Worm (Caenorhabditis elegans): ENCODE measurements around the gene gpx-7.

Gene gpx-7

DNA sequence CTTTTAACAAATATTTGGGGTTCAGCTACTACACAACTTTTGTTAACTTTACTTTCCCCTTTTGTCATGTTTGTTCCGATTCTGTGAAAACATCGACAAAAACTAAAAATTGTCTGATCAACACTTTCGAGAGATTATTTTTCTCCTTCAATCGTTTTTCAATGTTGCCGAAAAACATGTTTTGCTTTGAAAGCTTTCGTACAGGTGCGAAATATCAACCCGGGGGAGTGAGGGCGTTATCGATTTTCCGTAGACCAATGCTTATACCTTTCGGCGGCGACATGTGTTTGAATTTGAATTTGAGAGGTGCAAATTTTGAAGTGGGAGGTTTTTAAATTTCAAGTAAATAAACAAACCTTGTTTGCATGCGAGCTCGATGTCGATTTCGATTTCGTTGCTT lies 8.8 kb upstream of the gpx-7 start:
- TF ChIP-seq unc-62 (GFP tag; optimal IDR thresholded peaks at IDR 0.05): no peak

DNA sequence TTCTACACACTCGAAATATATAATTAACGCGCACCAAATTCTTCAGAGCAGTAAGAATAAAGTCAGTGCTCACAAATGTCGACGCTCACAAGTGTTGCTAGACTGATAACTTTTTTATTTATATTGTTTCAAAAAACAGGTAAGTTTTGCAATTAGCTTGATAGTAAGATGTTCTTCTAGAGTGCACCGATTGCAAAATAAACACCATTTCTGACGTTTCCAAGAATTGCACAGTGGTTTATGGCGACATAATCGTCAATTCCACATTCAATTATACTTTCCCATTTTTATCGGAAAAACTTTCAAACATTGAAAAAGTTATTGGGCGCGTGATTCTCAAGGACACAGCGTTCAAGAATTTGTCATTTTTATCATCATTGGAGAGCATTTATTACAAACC lies 790 bp upstream of the gpx-7 start:
- no peak for TF ChIP-seq unc-62 (GFP tag; optimal IDR thresholded peaks at IDR 0.05)

DNA sequence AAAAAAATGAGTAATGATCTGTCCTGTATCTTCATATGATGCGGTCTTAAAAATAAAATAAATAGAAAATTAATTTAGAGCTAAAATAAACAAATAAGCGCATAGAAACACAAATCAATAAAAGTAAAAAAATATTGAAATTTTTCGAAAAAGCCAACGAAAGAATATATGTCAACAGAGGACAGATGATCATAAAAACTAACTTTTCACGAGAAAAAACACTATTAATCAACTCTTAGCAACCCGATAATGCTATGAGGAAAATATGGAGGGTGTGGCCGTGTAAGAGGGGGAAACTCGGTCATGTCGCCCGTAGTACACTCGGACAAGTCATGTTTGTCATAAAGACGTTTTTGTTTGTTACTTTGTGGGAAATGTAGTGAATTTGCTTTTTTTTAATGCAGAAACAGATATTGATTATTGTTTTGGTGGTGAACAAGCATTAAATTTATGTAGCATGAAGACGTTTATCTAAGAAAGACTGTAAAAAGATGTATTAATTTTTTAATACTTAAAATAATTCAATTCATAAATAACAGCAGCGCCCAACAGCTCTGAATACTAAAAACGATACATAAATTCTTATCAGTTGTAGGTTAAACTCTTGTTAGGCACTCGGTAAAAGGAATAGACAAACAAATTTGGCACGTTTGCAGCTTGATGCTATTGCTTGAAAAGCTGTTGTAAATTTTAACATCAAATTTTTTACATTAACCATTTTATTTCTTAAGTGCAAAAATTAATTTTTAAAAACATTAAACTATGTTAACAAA lies 1.1 kb downstream of the gpx-7 start, which contains the start of gene adm-4:
Gene adm-4, minus strand, starts transcription at position 51 of the 773 bp plus-strand sequence.
- TF ChIP-seq unc-62 (GFP tag; optimal IDR thresholded peaks at IDR 0.05): no peak

DNA sequence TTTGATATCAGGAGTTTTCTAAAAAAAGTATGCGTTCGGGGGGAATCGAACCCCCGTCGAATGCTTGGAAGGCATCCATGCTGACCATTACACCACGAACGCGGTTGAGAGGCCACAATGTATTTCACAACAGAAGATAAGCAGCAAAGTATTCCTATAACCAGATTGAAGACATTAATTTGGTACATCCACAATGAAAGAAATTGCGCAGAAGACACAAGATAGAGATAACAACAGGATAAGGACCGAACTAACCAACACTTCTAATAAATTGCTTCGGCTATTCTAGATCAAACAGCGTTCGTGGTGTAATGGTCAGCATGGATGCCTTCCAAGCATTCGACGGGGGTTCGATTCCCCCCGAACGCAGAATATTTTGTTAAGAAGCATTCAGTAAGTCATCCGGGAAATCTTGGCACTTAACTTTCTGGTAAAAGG lies 5.3 kb downstream of the gpx-7 start:
- TF ChIP-seq unc-62 (GFP tag; optimal IDR thresholded peaks at IDR 0.05): no peak

DNA sequence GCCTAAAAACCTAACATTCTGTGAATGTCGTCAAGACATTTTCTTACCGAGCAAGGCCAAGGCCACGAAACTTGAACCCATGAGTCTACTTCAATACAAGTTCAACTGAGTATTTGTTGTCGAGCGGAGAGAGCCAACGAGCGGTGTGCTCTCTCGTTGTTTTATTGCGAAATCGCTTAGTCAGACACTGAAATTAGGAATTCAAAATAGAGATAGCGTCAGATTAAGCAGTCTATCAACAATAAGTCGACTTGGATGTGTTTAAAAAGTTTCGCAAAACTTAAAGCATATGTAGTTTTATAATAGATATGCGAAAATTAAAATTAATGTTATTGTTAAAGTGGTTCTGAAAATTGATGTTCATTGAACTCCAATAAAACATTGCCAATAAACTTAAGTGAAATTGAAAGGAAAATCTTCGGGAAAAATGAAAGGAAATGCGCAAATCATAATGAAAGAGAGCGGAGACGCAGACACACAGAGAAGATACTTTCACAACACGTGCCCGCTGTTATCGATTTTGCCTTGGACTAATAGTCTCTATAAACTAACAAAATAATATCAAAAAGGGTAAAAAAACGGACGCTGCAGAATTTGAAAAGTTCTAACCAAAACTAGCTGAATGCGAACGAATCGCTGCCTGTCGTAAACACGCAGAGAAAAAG lies 6.1 kb downstream of the gpx-7 start, which contains the start of gene ZK154.6:
Gene ZK154.6, minus strand, starts transcription at position 187 of the 665 bp plus-strand sequence.
- TF ChIP-seq unc-62 (GFP tag; optimal IDR thresholded peaks at IDR 0.05): no peak

DNA sequence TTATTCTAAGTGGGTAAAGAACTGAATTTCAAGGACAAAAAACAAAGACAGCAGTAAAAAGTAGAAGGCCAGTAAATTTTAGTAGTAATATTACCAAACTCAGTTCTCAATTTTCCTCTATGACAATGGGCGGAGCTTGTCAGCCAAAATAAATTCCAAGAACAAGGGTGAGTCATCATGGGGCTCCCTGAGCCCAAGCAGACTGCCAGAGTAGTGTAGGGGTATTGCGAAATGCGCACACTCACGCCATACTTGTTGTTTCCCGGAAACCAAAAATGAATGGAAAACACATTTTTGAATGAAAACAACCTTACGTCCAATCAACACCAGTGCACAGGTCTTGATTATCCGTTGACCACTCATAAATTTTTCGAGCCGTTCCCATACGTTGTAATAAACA lies 7.8 kb downstream of the gpx-7 start:
- no peak for TF ChIP-seq unc-62 (GFP tag; optimal IDR thresholded peaks at IDR 0.05)

DNA sequence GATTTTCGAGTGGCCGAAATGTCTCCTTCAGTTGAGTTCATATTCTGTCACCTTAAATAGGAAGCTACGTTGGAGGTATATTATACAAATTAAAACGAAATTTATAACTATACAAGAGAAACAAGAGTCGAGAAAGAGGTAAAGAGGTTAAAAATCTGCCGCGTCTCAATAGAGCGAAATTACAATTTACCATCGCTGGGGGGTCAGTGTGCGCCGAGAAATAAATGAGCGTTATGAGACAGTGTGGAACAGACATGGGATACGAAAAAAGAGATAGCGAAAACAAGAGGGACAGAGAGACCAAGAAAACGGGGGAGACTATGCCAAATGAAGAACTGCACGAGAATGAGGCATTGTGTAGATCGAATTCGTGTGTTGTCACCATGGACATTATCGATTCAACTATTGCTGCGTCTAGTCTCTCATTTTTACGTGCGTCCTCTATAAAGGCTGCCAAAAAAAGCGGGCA lies 11.7 kb downstream of the gpx-7 start, which contains the start of gene ZK154.5:
Gene ZK154.5, minus strand, starts transcription at position 51 of the 469 bp plus-strand sequence.
- TF ChIP-seq unc-62 (GFP tag; optimal IDR thresholded peaks at IDR 0.05): no peak

DNA sequence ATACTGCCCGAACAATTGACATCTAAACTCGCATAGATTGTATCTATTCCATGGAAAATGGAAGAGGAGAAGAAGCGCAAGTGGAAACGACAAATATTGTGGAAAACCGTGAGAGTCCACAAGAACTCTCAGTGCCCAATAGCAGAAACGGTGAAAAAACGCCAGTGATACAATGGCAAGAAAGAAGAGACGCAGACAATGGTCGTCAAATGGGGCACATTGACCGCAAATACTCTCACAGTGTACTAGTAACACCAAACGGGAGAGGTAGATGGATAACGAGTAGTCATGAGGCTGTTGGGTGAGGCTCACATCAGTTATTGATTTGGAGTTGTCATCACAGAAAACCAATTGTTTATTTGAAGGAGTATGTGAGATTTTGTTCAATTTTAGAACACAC lies 17.2 kb downstream of the gpx-7 start, which contains the start of gene ZK154.4:
Gene ZK154.4, minus strand, starts transcription at position 27 of the 400 bp plus-strand sequence.
- TF ChIP-seq unc-62 (GFP tag; optimal IDR thresholded peaks at IDR 0.05): no peak

DNA sequence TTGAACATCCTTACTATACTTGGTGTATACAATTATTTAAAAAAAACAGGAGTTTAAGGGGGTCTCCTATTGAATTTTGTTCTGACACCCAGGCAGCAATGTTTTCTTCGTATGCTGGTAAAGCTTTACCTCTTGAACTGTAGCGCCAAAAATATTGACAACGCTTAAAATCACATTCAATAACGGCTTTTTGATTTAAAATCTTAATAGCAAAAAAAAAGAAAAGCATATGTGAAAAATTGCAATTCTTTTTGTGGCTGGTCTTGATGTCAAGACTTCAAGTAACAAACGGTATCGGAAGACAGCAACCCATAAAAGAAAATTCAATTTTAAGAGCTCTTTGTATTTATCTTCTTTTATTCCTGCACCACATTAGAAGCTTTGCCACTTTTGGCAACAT lies 17.8 kb downstream of the gpx-7 start:
- TF ChIP-seq unc-62 (GFP tag; optimal IDR thresholded peaks at IDR 0.05): no peak

DNA sequence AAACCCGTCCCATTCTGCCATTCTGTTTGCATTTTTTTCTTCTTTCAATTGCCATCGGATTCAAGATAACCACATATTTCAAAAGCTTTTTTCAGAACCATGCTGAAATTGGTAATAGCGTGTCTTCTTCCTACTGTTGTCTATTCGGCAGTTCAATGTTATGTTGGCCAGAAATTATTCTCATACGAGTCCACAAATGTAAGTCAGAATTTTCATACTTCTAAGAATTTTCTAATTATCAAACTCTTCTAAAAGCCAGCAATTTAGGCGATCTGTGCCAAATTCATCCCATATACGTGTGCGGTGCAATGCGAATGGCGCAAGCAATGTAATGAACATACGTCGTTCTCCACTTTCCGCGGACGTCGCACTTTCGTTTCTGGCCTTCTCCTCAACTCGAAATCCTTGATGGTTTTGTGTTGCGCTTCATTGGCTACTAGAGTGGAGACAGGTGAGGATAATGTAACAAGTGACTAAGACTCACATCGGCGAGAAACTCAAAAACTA lies 20.0 kb downstream of the gpx-7 start, which contains the start of gene ZK154.1:
Gene ZK154.1, plus strand, starts transcription at position 51 of the 507 bp plus-strand sequence.
- no peak for TF ChIP-seq unc-62 (GFP tag; optimal IDR thresholded peaks at IDR 0.05)

DNA sequence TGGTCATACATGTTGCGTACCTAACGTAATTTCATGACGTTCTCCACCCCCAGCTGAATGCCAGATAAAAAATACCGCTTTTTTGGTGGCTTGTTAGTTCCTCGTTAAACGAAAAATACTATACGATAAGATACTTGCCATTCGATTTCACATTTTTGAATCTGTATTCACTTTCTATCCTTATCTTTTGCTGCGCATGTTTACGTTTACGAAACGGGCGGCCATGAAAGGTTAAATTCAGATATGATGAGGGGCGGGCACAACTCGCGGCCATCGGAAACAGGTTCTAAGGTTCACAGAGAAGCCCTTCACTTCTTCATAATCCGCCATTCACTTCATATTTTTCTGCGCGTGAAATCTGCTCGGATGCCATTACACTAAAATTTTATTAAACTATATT lies 20.8 kb downstream of the gpx-7 start:
- TF ChIP-seq unc-62 (GFP tag; optimal IDR thresholded peaks at IDR 0.05): no peak

DNA sequence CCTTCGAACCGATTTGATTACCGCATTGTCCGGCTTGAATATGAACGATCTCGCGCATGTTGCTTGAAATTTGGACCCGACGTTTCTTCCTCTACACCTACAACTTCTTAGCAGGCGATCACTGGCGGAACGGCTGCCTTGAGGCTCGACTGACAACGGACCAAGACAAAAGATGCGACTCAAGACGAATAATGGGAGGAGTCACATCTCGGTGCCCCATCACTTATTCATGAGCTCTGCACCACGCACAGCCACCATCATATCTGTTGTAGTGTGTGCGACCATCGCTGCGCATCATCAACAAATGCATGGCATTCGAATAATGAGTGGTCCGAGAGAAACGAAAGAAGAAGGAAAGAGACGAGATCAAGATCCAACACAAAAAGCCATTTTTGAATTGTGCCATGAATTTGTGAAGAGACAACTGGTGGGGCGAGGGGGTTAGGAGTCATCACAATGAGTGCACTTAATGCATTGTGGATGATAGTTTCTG lies 23.0 kb downstream of the gpx-7 start, which contains the start of gene mec-7:
Gene mec-7, minus strand, starts transcription at position 181 of the 493 bp plus-strand sequence.
- no peak for TF ChIP-seq unc-62 (GFP tag; optimal IDR thresholded peaks at IDR 0.05)

DNA sequence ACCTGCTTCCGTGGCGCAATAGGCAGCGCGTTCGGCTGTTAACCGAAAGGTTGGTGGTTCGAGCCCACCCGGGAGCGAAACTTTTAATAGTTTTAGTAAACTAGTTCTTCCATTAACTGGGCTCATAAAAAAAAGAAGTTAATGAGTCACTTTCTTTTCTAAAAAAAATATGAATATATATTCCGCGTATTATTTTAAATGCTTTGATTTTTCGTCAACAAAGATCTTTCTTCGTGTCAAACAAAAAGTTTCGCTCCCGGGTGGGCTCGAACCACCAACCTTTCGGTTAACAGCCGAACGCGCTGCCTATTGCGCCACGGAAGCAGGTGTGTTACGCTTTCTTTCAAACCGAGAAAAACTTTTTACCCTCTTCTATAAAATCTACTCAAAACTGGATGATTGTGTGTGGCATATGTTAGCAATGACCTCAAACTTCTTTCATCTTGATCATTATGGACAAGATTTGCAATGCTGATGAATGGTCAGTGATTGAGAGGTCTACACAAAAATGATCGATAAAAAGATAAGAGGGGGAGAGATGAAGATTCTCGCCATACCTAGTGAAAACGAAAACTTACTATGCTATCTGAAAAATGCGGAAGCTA lies 25.8 kb downstream of the gpx-7 start:
- no peak for TF ChIP-seq unc-62 (GFP tag; optimal IDR thresholded peaks at IDR 0.05)

DNA sequence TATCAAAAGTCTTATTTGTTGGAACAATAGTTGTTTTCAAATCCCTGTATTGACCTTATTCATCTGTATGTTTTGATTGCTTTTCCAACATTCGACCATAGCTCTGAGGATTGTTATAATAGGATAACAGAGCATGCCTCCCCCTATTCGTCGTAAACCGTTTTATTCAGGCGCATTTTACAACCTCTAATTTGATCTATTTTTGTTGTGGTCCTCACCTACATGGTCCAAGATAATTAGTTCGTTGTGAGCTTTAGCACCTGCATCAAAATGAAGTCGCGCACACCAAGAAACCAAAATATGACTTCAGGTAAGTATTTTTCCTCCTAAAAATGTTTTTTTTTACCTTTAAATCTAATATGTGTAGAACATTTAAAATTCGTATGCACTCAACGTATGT lies 46.8 kb downstream of the gpx-7 start, which contains the start of gene deg-1:
Gene deg-1, plus strand, starts transcription at position 301 of the 400 bp plus-strand sequence.
- TF ChIP-seq unc-62 (GFP tag; optimal IDR thresholded peaks at IDR 0.05): no peak

DNA sequence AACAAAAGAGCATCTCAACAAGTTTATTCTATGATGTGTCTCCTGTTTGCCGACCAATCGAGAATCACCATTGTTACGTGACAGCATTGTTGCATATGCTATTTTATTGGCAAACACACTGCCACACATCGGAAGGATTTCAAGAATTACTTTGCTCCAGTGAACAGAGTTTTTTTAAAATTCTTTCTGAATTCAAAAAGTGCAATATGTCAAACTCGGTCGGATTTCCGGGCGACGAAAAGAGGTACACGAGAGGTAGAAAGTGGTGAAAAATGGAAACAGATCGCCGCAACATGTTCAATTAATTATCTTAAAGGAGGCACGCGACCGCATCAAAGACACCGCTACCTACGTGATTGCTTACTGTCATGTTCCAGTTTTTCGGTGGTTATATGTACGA lies 49.5 kb downstream of the gpx-7 start:
- no peak for TF ChIP-seq unc-62 (GFP tag; optimal IDR thresholded peaks at IDR 0.05)
